Fruit fly (Drosophila melanogaster): ENCODE measurements around the gene CG15695.

Gene CG15695

dm6 chr3R:20821815-20822375, 20.0 kb upstream of the CG15695 start, which contains the start of the genes CG17271 and RpS20 (continued):
- TF ChIP-seq CG15696 (tag; optimal IDR thresholded peaks at IDR 0.05) (peak; percentile 85), CG18619 (GFP tag; optimal IDR thresholded peaks at IDR 0.05) (peak; percentile 87), CG12769 (tag; optimal IDR thresholded peaks at IDR 0.05) (peak; percentile 93), btn (GFP tag; optimal IDR thresholded peaks at IDR 0.05) (peak; percentile 83), da (GFP tag; optimal IDR thresholded peaks at IDR 0.05) (peak; percentile 92), CG6689 (GFP tag; IDR thresholded peaks at IDR 0.05) (peak; percentile 93), CG17912 (GFP tag; optimal IDR thresholded peaks at IDR 0.05) (peak; percentile 55), E2f1 (GFP tag; IDR thresholded peaks at IDR 0.05) (peak; percentile 89), CG11696 (GFP tag; IDR thresholded peaks at IDR 0.05) (peak; percentile 67; the same call in 1 of the 2 replicates), CG17802 (tag; optimal IDR thresholded peaks at IDR 0.05) (peak; percentile 78), CG7745 (tag; optimal IDR thresholded peaks at IDR 0.05) (no peak), nau (GFP tag; optimal IDR thresholded peaks at IDR 0.05) (peak; percentile 82), Scr (GFP tag; IDR thresholded peaks at IDR 0.05; ENCODE audit: partially characterized antibody) (0 out of 2 replicates have a peak, but pooled peaks have one; percentile 23), insv (GFP tag; optimal IDR thresholded peaks at IDR 0.05) (peak in 1 of 2 experiments; percentile 73), maf-S (GFP tag; optimal IDR thresholded peaks at IDR 0.05) (peak; percentile 90), fu2 (GFP tag; optimal IDR thresholded peaks at IDR 0.05) (peak; percentile 94), lmd (GFP tag; IDR thresholded peaks at IDR 0.05) (peak; percentile 89), CG3065 (GFP tag; optimal IDR thresholded peaks at IDR 0.05) (peak; percentile 82), Hand (GFP tag; optimal IDR thresholded peaks at IDR 0.05) (peak; percentile 59), CG13624 (GFP tag; optimal IDR thresholded peaks at IDR 0.05) (peak; percentile 97), al (GFP tag; IDR thresholded peaks at IDR 0.05) (peak; percentile 89), CG1529 (GFP tag; optimal IDR thresholded peaks at IDR 0.05) (peak; percentile 76), sqz (GFP tag; optimal IDR thresholded peaks at IDR 0.05) (no peak), Mrtf (GFP tag; IDR thresholded peaks at IDR 0.05) (peak; percentile 78), Med (GFP tag) (peak; percentile 99), CG10959 (GFP tag; IDR thresholded peaks at IDR 0.05) (peak; percentile 67), Taf1 (GFP tag; IDR thresholded peaks at IDR 0.05) (peak; percentile 72), gfzf (GFP tag; optimal IDR thresholded peaks at IDR 0.05) (peak; percentile 93), Dad (GFP tag; optimal IDR thresholded peaks at IDR 0.05) (peak; percentile 95), bab2 (GFP tag; optimal IDR thresholded peaks at IDR 0.05) (peak; percentile 94), sd (tag; optimal IDR thresholded peaks at IDR 0.05) (peak; percentile 67), lilli (GFP tag; optimal IDR thresholded peaks at IDR 0.05) (peak; percentile 97), Asciz (GFP tag; optimal IDR thresholded peaks at IDR 0.05) (peak; percentile 72), crc (GFP tag; optimal IDR thresholded peaks at IDR 0.05) (peak; percentile 94), Hsf (GFP tag; optimal IDR thresholded peaks at IDR 0.05) (peak; percentile 95), CG7928 (GFP tag; optimal IDR thresholded peaks at IDR 0.05) (peak; percentile 71), CG9727 (GFP tag; optimal IDR thresholded peaks at IDR 0.05) (peak; percentile 91), mam (GFP tag; optimal IDR thresholded peaks at IDR 0.05) (peak; percentile 97), Atf3 (GFP tag; optimal IDR thresholded peaks at IDR 0.05) (peak; percentile 90), CG13123 (GFP tag; optimal IDR thresholded peaks at IDR 0.05) (peak; percentile 83), CG7372 (GFP tag; IDR thresholded peaks at IDR 0.05) (peak; percentile 89), PHDP (tag; optimal IDR thresholded peaks at IDR 0.05) (peak; percentile 88), CG8290 (GFP tag; optimal IDR thresholded peaks at IDR 0.05) (peak; percentile 93), CG8290 (tag; optimal IDR thresholded peaks at IDR 0.05) (peak; percentile 71 to 75), CG8924 (tag; optimal IDR thresholded peaks at IDR 0.05) (peak; percentile 88), cas (GFP tag; IDR thresholded peaks at IDR 0.05) (peak; percentile 65; the same call in 1 of the 2 replicates), cad (GFP tag; optimal IDR thresholded peaks at IDR 0.05) (peak; percentile 6), CG32767 (GFP tag; IDR thresholded peaks at IDR 0.05) (peak; percentile 83), tgo (GFP tag; IDR thresholded peaks at IDR 0.05) (peak; percentile 87), slp2 (GFP tag; optimal IDR thresholded peaks at IDR 0.05) (peak; percentile 89), HLH54F (GFP tag; optimal IDR thresholded peaks at IDR 0.05) (peak; percentile 95)
